Fruit fly (Drosophila melanogaster): ENCODE results near the gene Sxl.
A peak's percentile ranks its signal among the peaks of the same experiment; 100 is the strongest.

The Sxl gene

DNA sequence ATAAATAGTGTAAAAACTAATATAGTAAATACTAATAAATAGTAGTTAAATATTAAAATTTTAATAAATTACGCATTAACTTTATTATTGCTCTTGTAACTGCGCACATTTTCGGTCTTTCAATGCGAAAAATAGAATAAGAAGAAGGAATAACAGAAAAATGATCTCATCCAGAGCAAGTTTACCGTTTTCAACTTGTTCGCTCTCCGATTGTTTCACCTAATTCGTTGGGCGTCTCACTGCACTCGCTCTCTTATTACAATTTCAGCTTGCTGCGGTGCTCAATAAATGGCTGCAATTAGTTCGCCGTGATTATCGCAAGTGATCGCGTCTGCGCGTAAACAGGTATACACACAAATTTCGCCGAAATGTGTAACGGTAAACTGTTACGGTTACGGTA, 39.6 kb upstream of the Sxl start, which contains the start of gene Cph:
Gene Cph (plus strand): TSS at position 301 of the 400 bp plus-strand sequence.
- TF ChIP-seq Gug (GFP tag; IDR thresholded peaks at IDR 0.05) (no peak), CG6689 (GFP tag; IDR thresholded peaks at IDR 0.05) (no peak), Hr39 (optimal IDR thresholded peaks at IDR 0.05) (no peak), btn (GFP tag; optimal IDR thresholded peaks at IDR 0.05) (no peak), grn (GFP tag; optimal IDR thresholded peaks at IDR 0.05) (no peak), CG3838 (GFP tag; optimal IDR thresholded peaks at IDR 0.05) (no peak), CG11093 (GFP tag; IDR thresholded peaks at IDR 0.05) (no peak), onecut (GFP tag; IDR thresholded peaks at IDR 0.05) (no peak), pho (GFP tag; optimal IDR thresholded peaks at IDR 0.05) (no peak), fd102C (GFP tag; optimal IDR thresholded peaks at IDR 0.05) (no peak), CG13624 (GFP tag; optimal IDR thresholded peaks at IDR 0.05) (no peak), D (optimal IDR thresholded peaks at IDR 0.05) (no peak), D (GFP tag; optimal IDR thresholded peaks at IDR 0.05) (no peak), Camta (GFP tag; optimal IDR thresholded peaks at IDR 0.05) (no peak), bbx (GFP tag; IDR thresholded peaks at IDR 0.05; ENCODE audit: partially characterized antibody) (no peak), CG9727 (GFP tag; optimal IDR thresholded peaks at IDR 0.05) (no peak), CG17186 (GFP tag; optimal IDR thresholded peaks at IDR 0.05) (no peak), CG5953 (GFP tag; IDR thresholded peaks at IDR 0.05) (no peak)

DNA sequence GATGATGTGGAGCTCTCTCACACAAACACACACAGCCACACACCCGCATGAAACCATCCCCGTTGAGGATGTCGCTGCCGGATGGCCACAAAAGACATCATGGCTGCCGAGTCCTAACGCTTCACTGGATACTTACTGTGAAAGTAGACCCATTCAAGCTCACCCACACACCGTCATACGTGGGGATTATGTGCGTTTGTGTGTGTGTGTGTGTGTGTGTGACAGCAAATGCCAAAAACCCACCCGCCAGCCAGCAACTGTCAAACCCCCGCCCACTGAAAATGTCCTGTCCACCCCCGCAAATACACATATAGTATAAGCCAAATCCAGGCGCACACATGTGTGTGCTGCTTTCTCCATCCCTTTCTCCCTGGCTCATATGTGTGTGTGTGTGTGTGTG, 26.6 kb upstream of the Sxl start:
- TF ChIP-seq cg (GFP tag; optimal IDR thresholded peaks at IDR 0.05) (peak; percentile 68), Nf-YC (tag; optimal IDR thresholded peaks at IDR 0.05) (peak; percentile 88), abd-A (tag; optimal IDR thresholded peaks at IDR 0.05) (peak; percentile 36), CG12155 (GFP tag; optimal IDR thresholded peaks at IDR 0.05) (no peak), CG11398 (GFP tag; optimal IDR thresholded peaks at IDR 0.05) (no peak), Nf-YB (GFP tag; optimal IDR thresholded peaks at IDR 0.05) (peak; percentile 83), CG12219 (GFP tag; optimal IDR thresholded peaks at IDR 0.05) (no peak), CG31441 (GFP tag; IDR thresholded peaks at IDR 0.05) (no peak), seq (GFP tag; IDR thresholded peaks at IDR 0.05) (peak; percentile 49; the same call in 1 of the 2 replicates), pho (GFP tag; optimal IDR thresholded peaks at IDR 0.05) (no peak), nerfin-2 (GFP tag; IDR thresholded peaks at IDR 0.05; ENCODE audit: partially characterized antibody) (no peak), Jarid2 (GFP tag; optimal IDR thresholded peaks at IDR 0.05) (no peak), Side (GFP tag; optimal IDR thresholded peaks at IDR 0.05) (no peak), kay (GFP tag; optimal IDR thresholded peaks at IDR 0.05) (no peak), Hr39 (optimal IDR thresholded peaks at IDR 0.05) (no peak), CG3281 (GFP tag; optimal IDR thresholded peaks at IDR 0.05) (no peak)

DNA sequence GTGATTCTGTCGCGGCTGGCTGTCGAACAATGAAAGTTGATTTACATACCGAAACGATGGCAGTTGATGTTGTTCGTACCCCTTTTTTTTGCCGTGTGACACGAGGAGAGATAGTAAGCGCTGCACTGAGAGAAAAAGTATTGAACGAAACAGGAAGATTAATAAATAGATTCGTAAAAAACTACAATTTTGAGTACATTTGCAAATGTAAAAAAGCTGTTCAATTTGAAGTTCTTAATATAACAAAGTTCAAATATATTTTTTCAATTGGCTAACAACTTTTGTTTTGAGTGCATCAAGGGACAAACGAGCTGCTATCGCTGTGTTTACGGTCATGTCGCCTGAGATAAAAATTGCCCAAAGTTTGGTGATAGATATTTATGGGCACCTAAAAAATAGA, 24.1 kb upstream of the Sxl start:
- TF ChIP-seq CG10147 (GFP tag; optimal IDR thresholded peaks at IDR 0.05) (no peak), CG4328 (GFP tag; optimal IDR thresholded peaks at IDR 0.05) (no peak), crol (GFP tag; IDR thresholded peaks at IDR 0.05) (no peak), CG14710 (tag; optimal IDR thresholded peaks at IDR 0.05) (peak; percentile 25), sob (GFP tag; IDR thresholded peaks at IDR 0.05) (no peak), CG15601 (tag; optimal IDR thresholded peaks at IDR 0.05) (no peak), CG15073 (GFP tag; optimal IDR thresholded peaks at IDR 0.05) (no peak), CG8388 (GFP tag; optimal IDR thresholded peaks at IDR 0.05) (peak; percentile 19), ash1 (GFP tag; optimal IDR thresholded peaks at IDR 0.05) (no peak), Ets65A (GFP tag) (peak; percentile 29), NK7.1 (GFP tag; optimal IDR thresholded peaks at IDR 0.05) (no peak), peb (GFP tag; IDR thresholded peaks at IDR 0.05) (no peak), CG7357 (GFP tag; IDR thresholded peaks at IDR 0.05) (no peak), run (tag; optimal IDR thresholded peaks at IDR 0.05) (no peak), inv (GFP tag; IDR thresholded peaks at IDR 0.05; ENCODE audit: partially characterized antibody) (no peak), HLH4C (GFP tag; IDR thresholded peaks at IDR 0.05; ENCODE audit: partially characterized antibody) (no peak), CkIIα-i1 (GFP tag; IDR thresholded peaks at IDR 0.05) (no peak), Deaf1 (tag; optimal IDR thresholded peaks at IDR 0.05) (no peak), row (GFP tag; IDR thresholded peaks at IDR 0.05) (peak; percentile 46; the same call in 2 of the 3 replicates), TFAM (GFP tag; optimal IDR thresholded peaks at IDR 0.05) (no peak)
